Worm (Caenorhabditis elegans): ENCODE results near the gene pxf-1.

Gene pxf-1

DNA sequence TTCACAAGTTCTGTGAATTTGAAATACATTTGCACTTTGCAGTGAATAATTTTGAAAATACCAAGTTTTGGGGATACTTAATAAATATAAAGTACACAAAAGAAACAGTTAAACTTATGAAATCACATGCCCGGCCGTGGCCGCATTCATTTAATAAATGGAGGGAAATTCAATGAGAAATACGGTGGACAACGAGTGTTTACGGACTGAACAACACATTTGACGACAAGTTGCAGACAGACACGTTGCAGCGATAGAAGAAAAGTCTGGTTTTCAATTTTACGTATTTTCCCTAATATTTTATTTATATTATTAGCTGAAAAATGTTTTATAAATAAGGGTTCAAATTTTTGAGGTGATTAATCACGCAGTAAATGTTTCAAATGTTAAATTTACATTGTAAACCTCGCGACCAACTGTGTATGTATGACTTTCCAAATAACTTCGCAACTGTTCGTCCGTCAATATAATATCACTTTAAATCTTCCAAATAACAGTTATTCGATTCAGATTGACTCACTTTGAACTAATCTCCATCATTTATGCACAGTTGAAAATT is 22.6 kb downstream of the pxf-1 start, which contains the start of gene copg-1 (continued):
- TF ChIP-seq nfyb-1 (GFP tag; IDR thresholded peaks at IDR 0.05) (no peak), egrh-3 (GFP tag; IDR thresholded peaks at IDR 0.05) (no peak), athp-1 (tag; optimal IDR thresholded peaks at IDR 0.05) (no peak), efl-1 (GFP tag; optimal IDR thresholded peaks at IDR 0.05) (peak; percentile 56), F37B4.10 (GFP tag; IDR thresholded peaks at IDR 0.05) (no peak), xnd-1 (tag; optimal IDR thresholded peaks at IDR 0.05) (no peak), die-1 (tag; optimal IDR thresholded peaks at IDR 0.05) (no peak), dpff-1 (tag; optimal IDR thresholded peaks at IDR 0.05) (no peak), lin-26 (GFP tag; IDR thresholded peaks at IDR 0.05) (no peak), F10E7.11 (tag; optimal IDR thresholded peaks at IDR 0.05) (no peak), ekl-4 (GFP tag; IDR thresholded peaks at IDR 0.05) (no peak), pbrm-1 (GFP tag; IDR thresholded peaks at IDR 0.05) (no peak), hmg-20 (GFP tag; IDR thresholded peaks at IDR 0.05) (no peak), lsy-27 (tag; optimal IDR thresholded peaks at IDR 0.05; ENCODE audit: borderline replicate concordance, insufficient read depth) (no peak), zim-3 (tag; optimal IDR thresholded peaks at IDR 0.05) (no peak), ccch-3 (GFP tag; optimal IDR thresholded peaks at IDR 0.05) (no peak), mes-4 (tag; optimal IDR thresholded peaks at IDR 0.05) (no peak), Y53F4B.3 (GFP tag; IDR thresholded peaks at IDR 0.05) (no peak), C17E4.6 (GFP tag; IDR thresholded peaks at IDR 0.05) (no peak), ama-1 (optimal IDR thresholded peaks at IDR 0.05) (no peak), ama-1 (GFP tag; optimal IDR thresholded peaks at IDR 0.05) (no peak), bed-2 (GFP tag; IDR thresholded peaks at IDR 0.05) (no peak), lin-35 (GFP tag; optimal IDR thresholded peaks at IDR 0.05) (peak in 1 of 3 experiments; percentile 16)

DNA sequence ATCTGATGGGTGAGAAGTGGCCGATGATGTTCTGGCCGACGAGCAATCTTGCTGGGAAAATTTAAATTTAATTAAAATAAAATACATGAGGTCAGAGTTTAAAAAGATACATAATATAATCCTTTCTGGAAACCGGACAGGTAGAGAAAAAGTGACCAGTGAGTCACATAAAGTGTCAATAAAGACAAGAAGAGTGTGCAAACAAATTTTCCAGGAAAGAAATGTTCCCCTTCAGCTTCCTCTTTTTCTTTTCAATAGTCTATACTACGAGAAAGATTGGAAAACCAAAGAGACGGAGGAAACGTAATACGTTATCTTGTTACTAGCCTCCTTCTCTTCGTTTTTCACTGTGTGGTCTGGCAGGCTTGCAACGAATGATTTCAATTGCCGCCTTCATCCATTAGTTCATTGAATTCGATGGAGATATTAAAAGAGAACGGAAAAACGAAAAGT is 23.6 kb downstream of the pxf-1 start, which contains the start of gene tsp-12:
tsp-12 (minus strand) TSS at position 51 of the 453 bp plus-strand sequence.
- no peak for TF ChIP-seq let-607 (tag; optimal IDR thresholded peaks at IDR 0.05)
- no peak for TF ChIP-seq madf-6 (GFP tag; IDR thresholded peaks at IDR 0.05)
- no peak for TF ChIP-seq F10E7.11 (tag; optimal IDR thresholded peaks at IDR 0.05)
- TF ChIP-seq pha-4 (tag; optimal IDR thresholded peaks at IDR 0.05): no peak
- TF ChIP-seq bed-1 (GFP tag; IDR thresholded peaks at IDR 0.05): no peak
- no peak for TF ChIP-seq nhr-80 (tag; optimal IDR thresholded peaks at IDR 0.05)
- TF ChIP-seq cebp-2 (GFP tag; IDR thresholded peaks at IDR 0.05): no peak
- no peak for TF ChIP-seq ceh-58 (GFP tag; IDR thresholded peaks at IDR 0.05)
- no peak for TF ChIP-seq unc-62 (GFP tag; optimal IDR thresholded peaks at IDR 0.05)
- TF ChIP-seq fkh-3 (tag; optimal IDR thresholded peaks at IDR 0.05): no peak
- TF ChIP-seq nfya-1 (tag; optimal IDR thresholded peaks at IDR 0.05; ENCODE audit: borderline replicate concordance, insufficient read depth): no peak
- no peak for TF ChIP-seq xnd-1 (tag; optimal IDR thresholded peaks at IDR 0.05)

DNA sequence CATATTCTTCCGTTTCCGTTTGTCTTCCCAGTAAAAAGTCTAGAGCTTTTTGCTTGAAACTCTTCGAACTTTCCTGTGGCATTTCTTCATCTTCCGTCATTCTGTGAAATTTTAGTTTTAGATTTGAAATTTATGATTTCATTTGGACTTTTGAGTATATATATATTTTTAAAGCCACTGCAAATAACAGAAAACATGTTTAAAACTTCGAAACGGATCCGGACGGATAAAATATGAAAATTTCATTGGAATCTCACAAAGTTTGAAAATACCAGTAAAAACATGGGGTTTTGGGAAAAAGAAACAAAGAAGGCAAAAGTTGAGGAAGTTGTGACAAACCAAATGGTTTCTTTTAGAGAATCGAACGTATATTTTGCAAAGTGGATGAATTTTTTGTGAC is 25.2 kb downstream of the pxf-1 start, which contains the start of gene pigs-1:
pigs-1 (minus strand) TSS at position 101 of the 400 bp plus-strand sequence.
- TF ChIP-seq F57C9.4 (tag; optimal IDR thresholded peaks at IDR 0.05) (no peak), nhr-179 (tag; optimal IDR thresholded peaks at IDR 0.05) (no peak), Y53F4B.3 (GFP tag; IDR thresholded peaks at IDR 0.05) (no peak), fkh-3 (tag; optimal IDR thresholded peaks at IDR 0.05) (no peak), ztf-28 (GFP tag; IDR thresholded peaks at IDR 0.05) (no peak)

Measured in whole organism, young adult.